Worm (Caenorhabditis elegans): ENCODE measurements around the gene F41E6.7.

ce11 chrV:8569172-8569571 lies 29.9 kb downstream of the F41E6.7 start:
- no peak for TF ChIP-seq nhr-28 (tag; optimal IDR thresholded peaks at IDR 0.05)
- no peak for TF ChIP-seq aha-1 (tag)
- TF ChIP-seq lsy-2 (tag; optimal IDR thresholded peaks at IDR 0.05) = no peak
- TF ChIP-seq zag-1 (tag; optimal IDR thresholded peaks at IDR 0.05) = no peak
- TF ChIP-seq nhr-111 (GFP tag; optimal IDR thresholded peaks at IDR 0.05) = no peak
- TF ChIP-seq sdz-12 (GFP tag; optimal IDR thresholded peaks at IDR 0.05) = no peak
- no peak for TF ChIP-seq nhr-237 (tag; optimal IDR thresholded peaks at IDR 0.05)
- TF ChIP-seq nhr-25 (tag; optimal IDR thresholded peaks at IDR 0.05; ENCODE audit: borderline replicate concordance, insufficient read depth) = no peak
- TF ChIP-seq ceh-28 (tag; optimal IDR thresholded peaks at IDR 0.05) = no peak
- TF ChIP-seq unc-62 (GFP tag; optimal IDR thresholded peaks at IDR 0.05 in 1 of 2) = peak in 1 of 2 experiments; percentile 91
- TF ChIP-seq unc-62 (tag; optimal IDR thresholded peaks at IDR 0.05) = no peak
- TF ChIP-seq egl-27 (tag; optimal IDR thresholded peaks at IDR 0.05) = no peak
- no peak for TF ChIP-seq fos-1 (tag; optimal IDR thresholded peaks at IDR 0.05)
- TF ChIP-seq snpc-4 (tag; optimal IDR thresholded peaks at IDR 0.05) = no peak
- TF ChIP-seq nhr-102 (tag; optimal IDR thresholded peaks at IDR 0.05) = no peak
